Fruit fly (Drosophila melanogaster) whole organism, embryonic: Measurements from ENCODE around the gene Atpalpha.

Source experiments
- Ada2b ChIP-seq: fragments of 200-800 bp; sonication (Bioruptor generic); IDR thresholded peaks from 2 replicates; pipeline ENCODE4 v1.3.6; 2022; ENCODE audit warnings: missing biosample characterization, missing genetic modification characterization
- Atf3 ChIP-seq: fragments of 200-800 bp; sonication (Bioruptor generic); optimal IDR thresholded peaks from 3 replicates; lab custom pipeline; 2016; ENCODE audit warnings: missing biosample characterization, missing genetic modification characterization
- CG10462 ChIP-seq: fragments of 200-800 bp; sonication (Bioruptor generic); optimal IDR thresholded peaks from 2 replicates; lab custom pipeline; 2016; ENCODE audit warnings: missing biosample characterization, missing genetic modification characterization
- CG10979 ChIP-seq: fragments of 200-800 bp; sonication (Bioruptor generic); optimal IDR thresholded peaks from 2 replicates; lab custom pipeline; 2018; ENCODE audit warnings: missing biosample characterization, mild to moderate bottlenecking, missing genetic modification characterization, moderate library complexity
- CG12155 ChIP-seq: fragments of 200-800 bp; sonication (Bioruptor generic); optimal IDR thresholded peaks from 3 replicates; lab custom pipeline; 2016; ENCODE audit warnings: missing biosample characterization, missing genetic modification characterization
- CG13894 ChIP-seq: fragments of 200-800 bp; sonication (Bioruptor generic); optimal IDR thresholded peaks from 3 replicates; lab custom pipeline; 2018; ENCODE audit warnings: missing biosample characterization, mild to moderate bottlenecking, missing genetic modification characterization, moderate library complexity
- CG1647 ChIP-seq: fragments of 200-800 bp; sonication (Bioruptor generic); optimal IDR thresholded peaks from 3 replicates; lab custom pipeline; 2016; ENCODE audit warnings: missing biosample characterization, missing genetic modification characterization
- CG1792 ChIP-seq: fragments of 200-800 bp; sonication (Bioruptor generic); optimal IDR thresholded peaks from 2 replicates; lab custom pipeline; 2016; ENCODE audit warnings: missing biosample characterization, missing genetic modification characterization
- CG2889 ChIP-seq: fragments of 200-800 bp; sonication (Bioruptor generic); IDR thresholded peaks from 3 replicates; pipeline ENCODE4 v1.3.6; 2022; ENCODE audit warnings: missing biosample characterization, missing genetic modification characterization
- CG34376 ChIP-seq: fragments of 200-800 bp; sonication (Bioruptor generic); optimal IDR thresholded peaks from 2 replicates; lab custom pipeline; 2018; ENCODE audit warnings: missing biosample characterization, mild to moderate bottlenecking, missing genetic modification characterization
- CG4360 ChIP-seq: fragments of 200-800 bp; sonication (Bioruptor generic); IDR thresholded peaks from 2 replicates; pipeline ENCODE4 v1.3.6; 2022; ENCODE audit warnings: missing biosample characterization, missing genetic modification characterization
- CG9797 ChIP-seq: fragments of 200-800 bp; sonication (Bioruptor generic); optimal IDR thresholded peaks from 3 replicates; lab custom pipeline; 2018; ENCODE audit warnings: missing biosample characterization, mild to moderate bottlenecking, missing genetic modification characterization
- CTCF ChIP-seq: fragments of 200-800 bp; sonication (Bioruptor generic); optimal IDR thresholded peaks from 2 replicates; lab custom pipeline; 2017; ENCODE audit warnings: missing biosample characterization, mild to moderate bottlenecking, missing genetic modification characterization, moderate library complexity
- Chrac-16 ChIP-seq: fragments of 200-800 bp; sonication (Bioruptor generic); optimal IDR thresholded peaks from 3 replicates; lab custom pipeline; 2016; ENCODE audit warnings: missing biosample characterization, missing genetic modification characterization
- CkIIα-i1 ChIP-seq: fragments of 200-800 bp; sonication (Bioruptor generic); IDR thresholded peaks from 2 replicates; pipeline ENCODE4 v1.3.6; 2022; ENCODE audit warnings: missing biosample characterization, missing genetic modification characterization
- Deaf1 ChIP-seq: fragments of 200-800 bp; optimal IDR thresholded peaks from 3 replicates; lab custom pipeline; 2019; ENCODE audit warnings: missing biosample characterization, mild to moderate bottlenecking, missing genetic modification characterization, moderate library complexity
- Dfd ChIP-seq, 2 experiments: fragments of >200 bp; optimal IDR thresholded peaks; 2 replicates each; lab custom pipeline; 2017; ENCODE audit warnings: missing biosample characterization in 2 of 2, missing genetic modification characterization in 2 of 2
- Dll ChIP-seq: fragments of 200-800 bp; sonication (Bioruptor generic); IDR thresholded peaks from 4 replicates; pipeline ENCODE4 v1.3.6; 2022; ENCODE audit warnings: missing biosample characterization, missing genetic modification characterization; ENCODE audit not compliant: partially characterized antibody
- E2f1 ChIP-seq: fragments of 200-800 bp; sonication (Bioruptor generic); IDR thresholded peaks from 2 replicates; pipeline ENCODE4 v1.3.6; 2022; ENCODE audit warnings: missing biosample characterization, missing genetic modification characterization
- HLH4C ChIP-seq: fragments of 200-800 bp; sonication (Bioruptor generic); IDR thresholded peaks from 3 replicates; pipeline ENCODE4 v1.3.6; 2022; ENCODE audit warnings: missing biosample characterization, missing genetic modification characterization; ENCODE audit not compliant: partially characterized antibody
- Hey ChIP-seq: fragments of 200-800 bp; sonication (Bioruptor generic); optimal IDR thresholded peaks from 3 replicates; lab custom pipeline; 2018; ENCODE audit warnings: missing biosample characterization, mild to moderate bottlenecking, missing genetic modification characterization
- HmgD ChIP-seq: fragments of 200-800 bp; sonication (Bioruptor generic); optimal IDR thresholded peaks from 3 replicates; lab custom pipeline; 2016; ENCODE audit warnings: missing biosample characterization, missing genetic modification characterization
- Max ChIP-seq: fragments of 200-800 bp; sonication (Bioruptor generic); optimal IDR thresholded peaks from 2 replicates; lab custom pipeline; 2016; ENCODE audit warnings: missing biosample characterization, mild to moderate bottlenecking, missing genetic modification characterization
- Meics ChIP-seq: fragments of 200-800 bp; sonication (Bioruptor generic); optimal IDR thresholded peaks from 2 replicates; lab custom pipeline; 2017; ENCODE audit warnings: missing biosample characterization, mild to moderate bottlenecking, missing genetic modification characterization
- Mrtf ChIP-seq: fragments of 200-800 bp; sonication (Bioruptor generic); IDR thresholded peaks from 3 replicates; pipeline ENCODE4 v1.3.6; 2022; ENCODE audit warnings: missing biosample characterization, missing genetic modification characterization
- Ptx1 ChIP-seq: fragments of 200-800 bp; sonication (Bioruptor generic); IDR thresholded peaks from 2 replicates; pipeline ENCODE4 v1.3.6; 2022; ENCODE audit warnings: missing biosample characterization, missing genetic modification characterization
- Scr ChIP-seq: fragments of 200-800 bp; sonication (Bioruptor generic); IDR thresholded peaks from 2 replicates; pipeline ENCODE4 v1.3.6; 2022; ENCODE audit warnings: missing biosample characterization, missing genetic modification characterization; ENCODE audit not compliant: partially characterized antibody
- ac ChIP-seq: fragments of 200-800 bp; sonication (Bioruptor generic); optimal IDR thresholded peaks from 3 replicates; lab custom pipeline; 2017; ENCODE audit warnings: missing biosample characterization, mild to moderate bottlenecking, missing genetic modification characterization
- bcd ChIP-seq: fragments of 200-800 bp; sonication (Bioruptor generic); optimal IDR thresholded peaks from 2 replicates; lab custom pipeline; 2017; ENCODE audit warnings: missing biosample characterization, mild to moderate bottlenecking, missing genetic modification characterization
- cad ChIP-seq: fragments of >200 bp; optimal IDR thresholded peaks from 2 replicates; lab custom pipeline; 2017; ENCODE audit warnings: missing biosample characterization, missing genetic modification characterization
- cg ChIP-seq: fragments of 200-800 bp; sonication (Bioruptor generic); optimal IDR thresholded peaks from 3 replicates; lab custom pipeline; 2019; ENCODE audit warnings: missing biosample characterization, mild to moderate bottlenecking, missing genetic modification characterization, moderate library complexity
- chn ChIP-seq: fragments of 200-800 bp; sonication (Bioruptor generic); optimal IDR thresholded peaks from 2 replicates; lab custom pipeline; 2016; ENCODE audit warnings: missing biosample characterization, missing genetic modification characterization
- crc ChIP-seq: fragments of 200-800 bp; sonication (Bioruptor generic); optimal IDR thresholded peaks from 2 replicates; lab custom pipeline; 2016; ENCODE audit warnings: missing biosample characterization, missing genetic modification characterization
- crp ChIP-seq, 2 experiments: fragments of 200-800 bp; sonication (Bioruptor generic); optimal IDR thresholded peaks; 2 replicates in 1 of 2; 3 replicates in 1 of 2; lab custom pipeline; 2017; ENCODE audit warnings: missing biosample characterization in 2 of 2, missing genetic modification characterization in 2 of 2, mild to moderate bottlenecking in 1 of 2, moderate library complexity in 1 of 2
- cwo ChIP-seq: fragments of 200-800 bp; sonication (Bioruptor generic); optimal IDR thresholded peaks from 3 replicates; lab custom pipeline; 2017; ENCODE audit warnings: missing biosample characterization, missing genetic modification characterization, mild to moderate bottlenecking, moderate library complexity, missing genetic modification reagents
- dimm ChIP-seq: fragments of 200-800 bp; sonication (Bioruptor generic); IDR thresholded peaks from 2 replicates; pipeline ENCODE4 v1.3.6; 2022; ENCODE audit warnings: missing biosample characterization, missing genetic modification characterization
- exex ChIP-seq: fragments of 200-800 bp; sonication (Bioruptor generic); optimal IDR thresholded peaks from 4 replicates; lab custom pipeline; 2018; ENCODE audit warnings: missing biosample characterization, mild to moderate bottlenecking, missing genetic modification characterization, moderate library complexity
- fu2 ChIP-seq: fragments of 200-800 bp; sonication (Bioruptor generic); optimal IDR thresholded peaks from 2 replicates; lab custom pipeline; 2016; ENCODE audit warnings: missing biosample characterization, missing genetic modification characterization
- her ChIP-seq: fragments of 200-800 bp; sonication (Bioruptor generic); optimal IDR thresholded peaks from 2 replicates; lab custom pipeline; 2016; ENCODE audit warnings: missing biosample characterization, missing genetic modification characterization
- jing ChIP-seq: fragments of 200-800 bp; sonication (Bioruptor generic); optimal IDR thresholded peaks from 2 replicates; lab custom pipeline; 2018; ENCODE audit warnings: missing biosample characterization, mild to moderate bottlenecking, missing genetic modification characterization
- ken ChIP-seq: fragments of 200-800 bp; sonication (Bioruptor generic); IDR thresholded peaks from 3 replicates; pipeline ENCODE4 v1.3.6; 2022; ENCODE audit warnings: missing biosample characterization, missing genetic modification characterization
- mam ChIP-seq: fragments of 200-800 bp; sonication (Bioruptor generic); optimal IDR thresholded peaks from 3 replicates; lab custom pipeline; 2016; ENCODE audit warnings: missing biosample characterization, missing genetic modification characterization
- oc ChIP-seq: fragments of 200-800 bp; sonication (Bioruptor generic); optimal IDR thresholded peaks from 2 replicates; lab custom pipeline; 2018; ENCODE audit warnings: missing biosample characterization, mild to moderate bottlenecking, missing genetic modification characterization, moderate library complexity
- p53 ChIP-seq: fragments of 200-800 bp; sonication (Bioruptor generic); optimal IDR thresholded peaks from 2 replicates; lab custom pipeline; 2016; ENCODE audit warnings: missing biosample characterization, missing genetic modification characterization
- prd ChIP-seq, 3 experiments: fragments of >200 bp in 2 of 3; fragments of 200-800 bp in 1 of 3; sonication (Bioruptor generic) in 1 of 3; optimal IDR thresholded peaks in 2 of 3; IDR thresholded peaks in 1 of 3; 2 replicates in 2 of 3; 3 replicates in 1 of 3; pipeline versions ENCODE4 v1.3.6 to Lab custom; 2017 to 2022; ENCODE audit warnings: missing biosample characterization in 1 of 3, missing genetic modification characterization in 1 of 3
- sim ChIP-seq: fragments of 200-800 bp; sonication (Bioruptor generic); IDR thresholded peaks from 2 replicates; pipeline ENCODE4 v1.3.6; 2022; ENCODE audit warnings: missing biosample characterization, missing genetic modification characterization
- tna ChIP-seq: fragments of 200-800 bp; sonication (Bioruptor generic); IDR thresholded peaks from 2 replicates; pipeline ENCODE4 v1.3.6; 2022; ENCODE audit warnings: missing biosample characterization, missing genetic modification characterization; ENCODE audit not compliant: partially characterized antibody
- usp ChIP-seq: fragments of >200 bp; optimal IDR thresholded peaks from 2 replicates; lab custom pipeline; 2017; ENCODE audit warnings: missing biosample characterization, missing genetic modification characterization
- vnd ChIP-seq: fragments of 200-800 bp; sonication (Bioruptor generic); IDR thresholded peaks from 3 replicates; pipeline ENCODE4 v1.3.6; 2022; ENCODE audit warnings: missing biosample characterization, missing genetic modification characterization; ENCODE audit not compliant: partially characterized antibody
- zfh2 ChIP-seq: fragments of 200-800 bp; sonication (Bioruptor generic); optimal IDR thresholded peaks from 2 replicates; lab custom pipeline; 2016; ENCODE audit warnings: missing biosample characterization, missing genetic modification characterization

Atpalpha gene

DNA sequence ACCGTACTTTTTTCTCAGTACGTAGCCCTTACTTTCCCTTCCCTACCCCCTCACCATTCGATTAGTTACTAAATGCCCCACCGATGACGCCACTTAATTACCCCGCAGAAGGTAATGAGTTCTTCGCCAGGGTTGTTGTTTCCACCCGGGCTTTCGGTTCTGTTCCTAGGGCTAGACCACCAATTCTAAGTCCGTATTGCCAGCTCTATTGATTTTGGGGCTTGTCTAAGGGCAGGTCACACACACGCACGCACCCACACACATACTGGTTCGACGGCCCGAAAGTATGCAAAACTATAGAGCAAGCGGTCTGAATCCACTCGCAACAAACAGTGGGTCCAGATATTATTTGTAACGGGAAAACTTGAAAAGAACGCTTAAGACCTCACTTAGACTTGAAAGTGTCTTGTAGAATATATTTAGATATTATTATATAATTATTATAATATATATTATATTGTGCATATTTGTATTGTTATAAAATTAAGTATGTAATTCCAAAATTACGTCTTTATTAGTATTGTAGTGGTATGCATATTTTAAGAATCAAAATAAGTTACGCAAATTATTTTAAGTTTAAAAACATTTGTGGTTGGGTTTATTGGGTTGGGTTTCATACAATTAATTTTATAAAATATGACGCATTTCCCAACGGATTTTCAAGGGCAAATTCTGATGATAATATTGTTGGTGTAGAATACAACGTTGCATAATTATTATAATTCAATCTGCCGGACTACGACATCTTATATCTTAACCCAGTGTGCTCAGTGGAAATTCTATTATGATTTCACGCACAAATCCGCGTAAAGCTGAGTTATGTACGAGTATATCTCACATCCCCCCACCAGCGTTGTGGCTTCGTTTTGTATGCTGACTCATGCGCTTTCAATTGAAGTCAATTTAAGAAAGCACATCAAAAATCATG, 1.5 kb downstream of the Atpalpha start (continued):
- TF ChIP-seq sim (no peak), Meics (GFP tag; lab: Kevin White, UChicago) (peak; percentile 70), HLH4C (GFP tag; lab: Robert Waterston, UW) (no peak), CG12155 (GFP tag; lab: Kevin White, UChicago) (peak; percentile 5), CkIIα-i1 (GFP tag; lab: Robert Waterston, UW) (no peak), CG10979 (tag; lab: Kevin White, UChicago) (peak; percentile 30), bcd (GFP tag; lab: Kevin White, UChicago) (no peak), E2f1 (GFP tag; lab: Robert Waterston, UW) (no peak; the same call in 1 of the 2 replicates), Chrac-16 (GFP tag; lab: Kevin White, UChicago) (no peak), chn (no peak), p53 (no peak), Deaf1 (no peak), usp (GFP tag; lab: Kevin White, UChicago) (no peak), zfh2 (no peak), Dll (GFP tag; lab: Robert Waterston, UW) (no peak), prd (optimal IDR thresholded peaks at IDR 0.05; lab: Kevin White, UChicago) (no peak), prd (GFP tag; IDR thresholded peaks at IDR 0.05; lab: Robert Waterston, UW) (no peak), dimm (GFP tag; lab: Robert Waterston, UW) (no peak), CG2889 (GFP tag; lab: Robert Waterston, UW) (no peak), mam (GFP tag; lab: Kevin White, UChicago) (peak; percentile 11), ac (no peak), her (GFP tag; lab: Kevin White, UChicago) (no peak), vnd (no peak), Hey (no peak), oc (no peak), cad (no peak), Max (no peak), tna (0 out of 2 replicates have a peak, but pooled peaks have one; percentile 9), CG1647 (no peak), CG4360 (GFP tag; lab: Robert Waterston, UW) (no peak), CG1792 (GFP tag; lab: Kevin White, UChicago) (no peak), exex (tag; lab: Kevin White, UChicago) (no peak), cwo (GFP tag; lab: Kevin White, UChicago) (peak; percentile 45), HmgD (no peak), ken (GFP tag; lab: Robert Waterston, UW) (no peak), Scr (GFP tag; lab: Robert Waterston, UW) (no peak), Atf3 (GFP tag; lab: Kevin White, UChicago) (no peak), jing (GFP tag; lab: Kevin White, UChicago) (no peak), CG13894 (tag; lab: Kevin White, UChicago) (peak; percentile 68), crp (GFP tag; optimal IDR thresholded peaks at IDR 0.05; lab: Kevin White, UChicago) (no peak), CG10462 (GFP tag; lab: Kevin White, UChicago) (no peak), Ptx1 (no peak), CG9797 (no peak), crc (GFP tag; lab: Kevin White, UChicago) (no peak), cg (GFP tag; lab: Kevin White, UChicago) (peak; percentile 81), Mrtf (GFP tag; lab: Robert Waterston, UW) (no peak), CTCF (peak; percentile 70), fu2 (GFP tag; lab: Kevin White, UChicago) (no peak), Dfd (GFP tag; optimal IDR thresholded peaks at IDR 0.05; lab: Kevin White, UChicago) (no peak), CG34376 (no peak), Ada2b (GFP tag; lab: Robert Waterston, UW) (no peak)
